Fruit fly (Drosophila melanogaster): ENCODE data around the gene CG13031.

DNA sequence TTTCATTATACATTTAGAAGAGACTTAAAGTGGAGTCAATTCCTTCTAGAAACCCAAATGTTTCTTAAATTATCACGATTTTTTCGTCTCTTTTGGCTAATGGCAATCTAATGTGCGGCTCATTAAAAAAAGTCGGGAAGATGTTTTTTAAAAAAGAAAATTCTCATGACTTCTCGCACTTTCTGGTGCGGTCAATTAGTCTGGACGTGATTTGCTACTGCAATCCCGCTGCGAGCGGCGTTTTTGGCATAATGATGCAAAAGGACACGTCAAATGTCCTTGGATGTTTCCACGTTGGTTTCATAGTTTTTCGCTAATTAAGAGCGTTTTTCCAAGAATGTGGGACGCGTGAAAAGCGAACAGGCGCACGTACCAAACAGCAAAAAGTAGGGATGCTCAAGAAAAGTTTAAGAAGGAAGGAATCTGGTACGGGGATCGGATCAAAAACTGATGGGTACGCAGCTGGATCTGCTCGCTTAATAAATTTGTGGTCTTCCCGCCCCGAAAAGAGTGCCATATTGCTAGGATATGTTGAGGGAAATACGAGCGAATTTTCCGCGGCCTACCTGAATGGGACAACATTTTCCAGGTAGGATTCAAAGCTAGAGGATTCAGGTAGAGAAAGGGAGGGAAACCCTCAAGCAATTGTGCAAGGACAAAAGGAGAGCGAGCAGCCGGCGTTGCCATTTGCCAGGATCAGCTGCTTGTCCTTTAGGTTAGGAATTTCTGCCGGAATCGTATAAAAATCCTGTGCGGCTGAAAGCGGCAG is 48.3 kb downstream of the CG13031 start:
- TF ChIP-seq CG15710 (tag; optimal IDR thresholded peaks at IDR 0.05) (no peak), CG4496 (GFP tag; IDR thresholded peaks at IDR 0.05) (no peak), CG17806 (tag; optimal IDR thresholded peaks at IDR 0.05) (no peak)

Data from whole organism, pupa.